Fruit fly (Drosophila melanogaster) whole organism, wandering third instar larva: ENCODE data around the gene Qsox2.

Experiments
- CG32264 ChIP-seq: fragments of 200-800 bp; sonication (Bioruptor generic); optimal IDR thresholded peaks from 2 replicates; lab custom pipeline; 2016; ENCODE audit warnings: missing biosample characterization, missing genetic modification characterization
- CrebA ChIP-seq: fragments of 200-800 bp; sonication (Bioruptor generic); optimal IDR thresholded peaks from 2 replicates; lab custom pipeline; 2016; ENCODE audit warnings: missing biosample characterization, mild to moderate bottlenecking, missing genetic modification characterization, borderline replicate concordance

dm6 chr3R:21888696-21889602, 24.6 kb upstream of the Qsox2 start, which contains the start of gene CG43844:
- TF ChIP-seq CG32264 (GFP tag; lab: Kevin White, UChicago): no peak
- no peak for TF ChIP-seq CrebA
